Worm (Caenorhabditis elegans): ENCODE results near the gene W07G1.1.

W07G1.1 gene

ce11 chrII:13896279-13896774 lies 43.1 kb downstream of the W07G1.1 start:
- TF ChIP-seq hmbx-1 (tag; optimal IDR thresholded peaks at IDR 0.05) (no peak), tbx-37 (GFP tag; conservative IDR thresholded peaks at IDR 0.05) (no peak), ama-1 (optimal IDR thresholded peaks at IDR 0.05) (no peak), hmg-4 (GFP tag; optimal IDR thresholded peaks at IDR 0.05) (no peak), sea-1 (GFP tag; conservative IDR thresholded peaks at IDR 0.05) (no peak), ceh-36 (tag; optimal IDR thresholded peaks at IDR 0.05) (no peak), F13C5.2 (tag; optimal IDR thresholded peaks at IDR 0.05) (no peak)

- TF ChIP-seq hmg-4 (GFP tag; optimal IDR thresholded peaks at IDR 0.05) (peak; percentile 7), B0310.2 (tag; optimal IDR thresholded peaks at IDR 0.05) (no peak)
Observed at ce11 chrII:13888278-13888677, 51.2 kb downstream of the W07G1.1 start, which contains the start of gene mcd-1. Gene mcd-1, plus strand, starts transcription at chrII:13888544.

Data from whole organism, early embryonic.